Worm (Caenorhabditis elegans) whole organism, young adult: ENCODE data around the gene smk-1.

Experiments used
- B0261.1 ChIP-seq: sonication (generic microtip); optimal IDR thresholded peaks from 2 replicates; lab custom pipeline; 2016; ENCODE audit warnings: mild to moderate bottlenecking, missing genetic modification characterization, moderate library complexity, missing compliant biosample characterization
- C06A6.2 ChIP-seq: fragments of 200-800 bp; sonication (Bioruptor generic); conservative IDR thresholded peaks from 2 replicates; pipeline ENCODE4 v1.3.6; 2022; ENCODE audit warnings: missing genetic modification characterization, missing compliant biosample characterization
- C17E4.6 ChIP-seq: fragments of 200-800 bp; sonication (Bioruptor generic); IDR thresholded peaks from 2 replicates; pipeline ENCODE4 v1.3.6; 2022; ENCODE audit warnings: missing genetic modification reagents, missing genetic modification characterization, missing compliant biosample characterization
- D2030.7 ChIP-seq: fragments of 200-800 bp; sonication (Bioruptor generic); IDR thresholded peaks from 2 replicates; pipeline ENCODE4 v1.3.6; 2022; ENCODE audit warnings: missing genetic modification reagents, missing genetic modification characterization, missing compliant biosample characterization
- F33H1.4 ChIP-seq: fragments of 200-800 bp; sonication (Bioruptor generic); IDR thresholded peaks from 2 replicates; pipeline ENCODE4 v1.3.6; 2022; ENCODE audit warnings: missing genetic modification reagents, missing genetic modification characterization, missing compliant biosample characterization
- F49E8.2 ChIP-seq: sonication (generic microtip); optimal IDR thresholded peaks from 3 replicates; lab custom pipeline; 2017; ENCODE audit warnings: missing genetic modification characterization, mild to moderate bottlenecking, missing compliant biosample characterization, antibody characterized with exemption, moderate library complexity; ENCODE audit not compliant: insufficient read depth
- F57C9.4 ChIP-seq: sonication (generic microtip); optimal IDR thresholded peaks from 2 replicates; lab custom pipeline; 2017; ENCODE audit warnings: mild to moderate bottlenecking, missing genetic modification characterization, missing compliant biosample characterization
- Y53G8AR.9 ChIP-seq: fragments of 200-800 bp; sonication (Bioruptor generic); conservative IDR thresholded peaks from 2 replicates; pipeline ENCODE4 v1.3.6; 2022; ENCODE audit warnings: missing genetic modification reagents, missing genetic modification characterization, missing compliant biosample characterization
- akir-1 ChIP-seq: fragments of 200-800 bp; sonication (Bioruptor generic); optimal IDR thresholded peaks from 2 replicates; lab custom pipeline; 2018; ENCODE audit warnings: mild to moderate bottlenecking, missing genetic modification characterization, moderate library complexity, missing compliant biosample characterization
- ama-1 ChIP-seq, 3 experiments: fragments of 150-350 bp in 1 of 3; sonication (generic microtip) in 2 of 3; optimal IDR thresholded peaks; 2 replicates each; lab custom pipeline; 2014 to 2018; ENCODE audit warnings: missing biosample characterization in 2 of 3, missing genetic modification characterization in 2 of 3, missing genetic modification reagents in 2 of 3
- attf-6 ChIP-seq: fragments of 200-800 bp; sonication (Bioruptor generic); IDR thresholded peaks from 2 replicates; pipeline ENCODE4 v1.3.6; 2022; ENCODE audit warnings: missing genetic modification reagents, missing genetic modification characterization, missing compliant biosample characterization
- bed-1 ChIP-seq: fragments of 200-800 bp; sonication (Bioruptor generic); IDR thresholded peaks from 2 replicates; pipeline ENCODE4 v1.3.6; 2022; ENCODE audit warnings: missing genetic modification reagents, missing genetic modification characterization, missing compliant biosample characterization
- cebp-1 ChIP-seq, 2 experiments: fragments of 200-800 bp in 1 of 2; sonication (Bioruptor generic) in 1 of 2; sonication (generic microtip) in 1 of 2; IDR thresholded peaks in 1 of 2; optimal IDR thresholded peaks in 1 of 2; 2 replicates each; pipeline versions ENCODE4 v1.3.6 to Lab custom; 2017 to 2022; ENCODE audit warnings: missing compliant biosample characterization in 2 of 2, missing genetic modification characterization in 2 of 2, mild to moderate bottlenecking in 1 of 2, missing genetic modification reagents in 1 of 2, moderate library complexity in 1 of 2
- ceh-100 ChIP-seq: fragments of 200-800 bp; sonication (Bioruptor generic); IDR thresholded peaks from 2 replicates; pipeline ENCODE4 v1.3.6; 2022; ENCODE audit warnings: missing genetic modification reagents, missing genetic modification characterization, missing compliant biosample characterization
- ceh-27 ChIP-seq: fragments of 200-800 bp; sonication (Bioruptor generic); optimal IDR thresholded peaks from 2 replicates; lab custom pipeline; 2018; ENCODE audit warnings: mild to moderate bottlenecking, missing genetic modification characterization, moderate library complexity, missing compliant biosample characterization
- ceh-40 ChIP-seq: fragments of 200-800 bp; sonication (Bioruptor generic); IDR thresholded peaks from 2 replicates; pipeline ENCODE4 v1.3.6; 2022; ENCODE audit warnings: missing genetic modification characterization, missing compliant biosample characterization
- dox-1 ChIP-seq: fragments of 200-800 bp; sonication (Bioruptor generic); IDR thresholded peaks from 2 replicates; pipeline ENCODE4 v1.3.6; 2022; ENCODE audit warnings: missing genetic modification reagents, missing genetic modification characterization, missing compliant biosample characterization
- hlh-12 ChIP-seq: sonication (generic microtip); optimal IDR thresholded peaks from 2 replicates; lab custom pipeline; 2016; ENCODE audit warnings: missing genetic modification characterization, missing compliant biosample characterization
- hlh-26 ChIP-seq: fragments of 200-800 bp; sonication (Bioruptor generic); conservative IDR thresholded peaks from 2 replicates; pipeline ENCODE4 v1.3.6; 2022; ENCODE audit warnings: missing genetic modification reagents, missing genetic modification characterization, missing compliant biosample characterization
- hrde-1 ChIP-seq: sonication (generic microtip); optimal IDR thresholded peaks from 2 replicates; lab custom pipeline; 2016; ENCODE audit warnings: missing genetic modification characterization, mild to moderate bottlenecking, missing compliant biosample characterization, moderate library complexity, missing genotype, missing genetic modification reagents, borderline replicate concordance
- lag-1 ChIP-seq: fragments of 200-800 bp; sonication (Bioruptor generic); IDR thresholded peaks from 2 replicates; pipeline ENCODE4 v1.3.6; 2022; ENCODE audit warnings: missing genetic modification reagents, missing genetic modification characterization, missing compliant biosample characterization
- let-607 ChIP-seq, 2 experiments: fragments of 200-800 bp in 1 of 2; sonication (Bioruptor generic) in 1 of 2; sonication (generic microtip) in 1 of 2; optimal IDR thresholded peaks; 2 replicates each; lab custom pipeline; 2016 to 2018; ENCODE audit warnings: mild to moderate bottlenecking in 2 of 2, missing compliant biosample characterization in 2 of 2, missing genetic modification characterization in 2 of 2, moderate library complexity in 2 of 2, missing genotype in 1 of 2
- lin-54 ChIP-seq: fragments of 200-800 bp; sonication (Bioruptor generic); optimal IDR thresholded peaks from 2 replicates; lab custom pipeline; 2018; ENCODE audit warnings: mild to moderate bottlenecking, missing genetic modification characterization, missing compliant biosample characterization
- lir-1 ChIP-seq: fragments of 200-800 bp; sonication (Bioruptor generic); conservative IDR thresholded peaks from 2 replicates; pipeline ENCODE4 v1.3.6; 2022; ENCODE audit warnings: missing genetic modification reagents, missing genetic modification characterization, missing compliant biosample characterization
- madf-10 ChIP-seq: sonication (generic microtip); optimal IDR thresholded peaks from 2 replicates; lab custom pipeline; 2016; ENCODE audit warnings: mild to moderate bottlenecking, missing genetic modification characterization, missing compliant biosample characterization
- madf-8 ChIP-seq: fragments of 200-800 bp; sonication (Bioruptor generic); conservative IDR thresholded peaks from 2 replicates; pipeline ENCODE4 v1.3.6; 2022; ENCODE audit warnings: missing genetic modification reagents, missing genetic modification characterization, missing compliant biosample characterization
- mel-28 ChIP-seq: sonication (generic microtip); optimal IDR thresholded peaks from 2 replicates; lab custom pipeline; 2016; ENCODE audit warnings: borderline replicate concordance, mild to moderate bottlenecking, missing genetic modification characterization, missing compliant biosample characterization
- mes-4 ChIP-seq: sonication (generic microtip); optimal IDR thresholded peaks from 2 replicates; lab custom pipeline; 2016; ENCODE audit warnings: missing genotype, missing genetic modification characterization, missing compliant biosample characterization
- mxl-1 ChIP-seq: sonication (generic microtip); optimal IDR thresholded peaks from 2 replicates; lab custom pipeline; 2016; ENCODE audit warnings: missing genetic modification characterization, missing compliant biosample characterization
- nhr-80 ChIP-seq: sonication (generic microtip); optimal IDR thresholded peaks from 2 replicates; lab custom pipeline; 2016; ENCODE audit warnings: missing genetic modification characterization, missing compliant biosample characterization
- nhr-90 ChIP-seq: sonication (generic microtip); optimal IDR thresholded peaks from 2 replicates; lab custom pipeline; 2016; ENCODE audit warnings: missing genotype, mild to moderate bottlenecking, missing genetic modification characterization, missing compliant biosample characterization
- pha-4 ChIP-seq: fragments of 150-350 bp; sonication (generic microtip); optimal IDR thresholded peaks from 2 replicates; lab custom pipeline; 2014; ENCODE audit warnings: missing biosample characterization, missing genetic modification reagents, missing genetic modification characterization
- snpc-4 ChIP-seq, 5 experiments: fragments of 150-350 bp in 1 of 5; sonication (generic microtip) in 4 of 5; optimal IDR thresholded peaks; 2 replicates each; lab custom pipeline; 2014 to 2018; ENCODE audit warnings: missing genetic modification characterization in 5 of 5, missing biosample characterization in 3 of 5, antibody characterized with exemption in 2 of 5, mild to moderate bottlenecking in 2 of 5, missing compliant biosample characterization in 2 of 5, missing genotype in 2 of 5, moderate library complexity in 2 of 5, missing genetic modification reagents in 1 of 5
- somi-1 ChIP-seq: fragments of 200-800 bp; sonication (Bioruptor generic); optimal IDR thresholded peaks from 2 replicates; lab custom pipeline; 2018; ENCODE audit warnings: mild to moderate bottlenecking, missing genetic modification characterization, missing compliant biosample characterization
- zfh-2 ChIP-seq: fragments of 200-800 bp; sonication (Bioruptor generic); conservative IDR thresholded peaks from 2 replicates; pipeline ENCODE4 v1.3.6; 2022; ENCODE audit warnings: missing genetic modification reagents, missing genetic modification characterization, missing compliant biosample characterization
- ztf-22 ChIP-seq: fragments of 200-800 bp; sonication (Bioruptor generic); optimal IDR thresholded peaks from 2 replicates; lab custom pipeline; 2018; ENCODE audit warnings: mild to moderate bottlenecking, missing genetic modification characterization, moderate library complexity, missing compliant biosample characterization
- ztf-28 ChIP-seq: fragments of 200-800 bp; sonication (Bioruptor generic); IDR thresholded peaks from 2 replicates; pipeline ENCODE4 v1.3.6; 2022; ENCODE audit warnings: missing genetic modification reagents, missing genetic modification characterization, missing compliant biosample characterization
- ztf-3 ChIP-seq: fragments of 200-800 bp; sonication (Bioruptor generic); optimal IDR thresholded peaks from 2 replicates; lab custom pipeline; 2018; ENCODE audit warnings: mild to moderate bottlenecking, missing genetic modification characterization, missing compliant biosample characterization

Gene smk-1

ce11 chrV:8657911-8658310, 50.3 kb downstream of the smk-1 start:
- TF ChIP-seq lir-1 (GFP tag; lab: Robert Waterston, UW) (no peak), cebp-1 (GFP tag; IDR thresholded peaks at IDR 0.05; lab: Robert Waterston, UW) (peak; percentile 69; the same call in 1 of the 2 replicates), cebp-1 (tag; optimal IDR thresholded peaks at IDR 0.05; lab: Kevin White, UChicago) (peak; percentile 75)
- TF ChIP-seq, all 124 proteins: peak for 1

ce11 chrV:8658577-8659362, 51.2 kb downstream of the smk-1 start:
- no peak for TF ChIP-seq ama-1 (optimal IDR thresholded peaks at IDR 0.05; lab: Kevin White, UChicago)
- no peak for TF ChIP-seq ama-1 (GFP tag; optimal IDR thresholded peaks at IDR 0.05; lab: Kevin White, UChicago)
- TF ChIP-seq lin-54 (GFP tag; lab: Kevin White, UChicago) = no peak
- TF ChIP-seq bed-1 (GFP tag; lab: Robert Waterston, UW) = no peak
- TF ChIP-seq somi-1 (GFP tag; lab: Kevin White, UChicago) = peak; percentile 39
- TF ChIP-seq nhr-80 = peak; percentile 20
- TF ChIP-seq ztf-28 (GFP tag; lab: Robert Waterston, UW) = no peak
- TF ChIP-seq Y53G8AR.9 = no peak
- TF ChIP-seq ceh-40 (GFP tag; lab: Robert Waterston, UW) = no peak
- TF ChIP-seq cebp-1 (GFP tag; IDR thresholded peaks at IDR 0.05; lab: Robert Waterston, UW) = no peak
- TF ChIP-seq cebp-1 (tag; optimal IDR thresholded peaks at IDR 0.05; lab: Kevin White, UChicago) = peak; percentile 10
- TF ChIP-seq ztf-3 (GFP tag; lab: Kevin White, UChicago) = no peak
- TF ChIP-seq F49E8.2 = no peak
- TF ChIP-seq F33H1.4 (GFP tag; lab: Robert Waterston, UW) = no peak
- no peak for TF ChIP-seq nhr-90 (tag; lab: Kevin White, UChicago)
- no peak for TF ChIP-seq mxl-1 (tag; lab: Kevin White, UChicago)
- peak in 1 of 2 experiments; percentile 38 for TF ChIP-seq let-607 (tag; optimal IDR thresholded peaks at IDR 0.05; lab: Kevin White, UChicago)
- TF ChIP-seq madf-8 (GFP tag; lab: Robert Waterston, UW) = no peak
- no peak for TF ChIP-seq F57C9.4 (tag; lab: Kevin White, UChicago)

ce11 chrV:8660475-8660874, 52.9 kb downstream of the smk-1 start:
- TF ChIP-seq zfh-2 = peak; percentile 56
- TF ChIP-seq mel-28 (tag; lab: Kevin White, UChicago) = no peak

ce11 chrV:8661241-8661954, 53.8 kb downstream of the smk-1 start:
- TF ChIP-seq ztf-3 (GFP tag; lab: Kevin White, UChicago) (no peak), hlh-12 (tag; lab: Kevin White, UChicago) (no peak), nhr-80 (peak; percentile 98), akir-1 (GFP tag; lab: Kevin White, UChicago) (no peak), ceh-27 (GFP tag; lab: Kevin White, UChicago) (no peak), B0261.1 (tag; lab: Kevin White, UChicago) (no peak), dox-1 (GFP tag; lab: Robert Waterston, UW) (peak; percentile 73), cebp-1 (GFP tag; IDR thresholded peaks at IDR 0.05; lab: Robert Waterston, UW) (no peak), cebp-1 (tag; optimal IDR thresholded peaks at IDR 0.05; lab: Kevin White, UChicago) (peak; percentile 48), C17E4.6 (GFP tag; lab: Robert Waterston, UW) (no peak), C06A6.2 (GFP tag; lab: Robert Waterston, UW) (no peak), madf-10 (tag; lab: Kevin White, UChicago) (no peak), mes-4 (tag; lab: Kevin White, UChicago) (no peak), ceh-100 (no peak), snpc-4 (GFP tag; optimal IDR thresholded peaks at IDR 0.05; lab: Kevin White, UChicago) (no peak), snpc-4 (tag; optimal IDR thresholded peaks at IDR 0.05; lab: Kevin White, UChicago) (no peak), lag-1 (GFP tag; lab: Robert Waterston, UW) (no peak), hlh-26 (no peak), hrde-1 (tag; lab: Kevin White, UChicago) (no peak), ztf-22 (peak; percentile 27), zfh-2 (no peak; the same call in 1 of the 2 replicates), attf-6 (GFP tag; lab: Robert Waterston, UW) (no peak), D2030.7 (GFP tag; lab: Robert Waterston, UW) (no peak), pha-4 (tag; lab: Kevin White, UChicago) (no peak)
